Fruit fly (Drosophila melanogaster): Measurements from ENCODE around the gene CG5910.

Gene CG5910

dm6 chr3L:20410780-20411179, 31.4 kb upstream of the CG5910 start:
- TF ChIP-seq sage (GFP tag; optimal IDR thresholded peaks at IDR 0.05) (no peak), CG9705 (GFP tag; optimal IDR thresholded peaks at IDR 0.05) (no peak), dsf (GFP tag; optimal IDR thresholded peaks at IDR 0.05; ENCODE audit: borderline replicate concordance) (no peak), psq (GFP tag; optimal IDR thresholded peaks at IDR 0.05) (no peak), Myc (optimal IDR thresholded peaks at IDR 0.05) (peak; percentile 27), CrebA (GFP tag; optimal IDR thresholded peaks at IDR 0.05; ENCODE audit: borderline replicate concordance) (no peak), Mio (GFP tag; optimal IDR thresholded peaks at IDR 0.05) (no peak), woc (GFP tag; optimal IDR thresholded peaks at IDR 0.05) (no peak), br (GFP tag; optimal IDR thresholded peaks at IDR 0.05) (no peak), N (GFP tag; optimal IDR thresholded peaks at IDR 0.05) (peak; percentile 11), sv (GFP tag; optimal IDR thresholded peaks at IDR 0.05) (no peak), Jra (GFP tag; optimal IDR thresholded peaks at IDR 0.05) (no peak), CG32264 (GFP tag; optimal IDR thresholded peaks at IDR 0.05) (no peak), HLH106 (tag; optimal IDR thresholded peaks at IDR 0.05) (no peak), OdsH (GFP tag; optimal IDR thresholded peaks at IDR 0.05) (no peak), ey (GFP tag; optimal IDR thresholded peaks at IDR 0.05) (no peak), foxo (GFP tag; optimal IDR thresholded peaks at IDR 0.05) (no peak), rgr (GFP tag; optimal IDR thresholded peaks at IDR 0.05) (peak; percentile 7), Hr78 (GFP tag; optimal IDR thresholded peaks at IDR 0.05) (no peak), Sp1 (GFP tag; optimal IDR thresholded peaks at IDR 0.05) (no peak), Rel (GFP tag; optimal IDR thresholded peaks at IDR 0.05) (no peak), Rel (tag; optimal IDR thresholded peaks at IDR 0.05) (no peak), tai (GFP tag; optimal IDR thresholded peaks at IDR 0.05) (no peak), Hnf4 (GFP tag; optimal IDR thresholded peaks at IDR 0.05) (no peak), brk (GFP tag; optimal IDR thresholded peaks at IDR 0.05) (no peak), fru (GFP tag; optimal IDR thresholded peaks at IDR 0.05) (peak; percentile 2), Dfd (GFP tag; optimal IDR thresholded peaks at IDR 0.05) (no peak), Vsx2 (GFP tag; optimal IDR thresholded peaks at IDR 0.05; ENCODE audit: partially characterized antibody) (peak; percentile 93), dl (GFP tag; optimal IDR thresholded peaks at IDR 0.05; ENCODE audit: insufficient read depth in 1 of 2, partially characterized antibody in 2 of 2) (no peak), GATAd (GFP tag; optimal IDR thresholded peaks at IDR 0.05) (no peak), h (GFP tag; optimal IDR thresholded peaks at IDR 0.05) (no peak)

dm6 chr3L:20413304-20413703, 28.9 kb upstream of the CG5910 start, which contains the start of gene zye:
Gene zye (plus strand): TSS chr3L:20413604.
- TF ChIP-seq Abd-B (GFP tag; optimal IDR thresholded peaks at IDR 0.05) (no peak), fru (GFP tag; optimal IDR thresholded peaks at IDR 0.05) (no peak), brk (GFP tag; optimal IDR thresholded peaks at IDR 0.05) (no peak), lola (GFP tag; optimal IDR thresholded peaks at IDR 0.05) (no peak), Hr78 (GFP tag; optimal IDR thresholded peaks at IDR 0.05) (no peak), sage (GFP tag; optimal IDR thresholded peaks at IDR 0.05) (no peak), OdsH (GFP tag; optimal IDR thresholded peaks at IDR 0.05) (no peak), dmrt93B (GFP tag; optimal IDR thresholded peaks at IDR 0.05) (no peak), CG9705 (GFP tag; optimal IDR thresholded peaks at IDR 0.05) (no peak), pan (optimal IDR thresholded peaks at IDR 0.05) (no peak), dl (GFP tag; optimal IDR thresholded peaks at IDR 0.05; ENCODE audit: insufficient read depth in 1 of 2, partially characterized antibody in 2 of 2) (no peak), GATAd (GFP tag; optimal IDR thresholded peaks at IDR 0.05) (no peak), rgr (GFP tag; optimal IDR thresholded peaks at IDR 0.05) (no peak), HLH106 (tag; optimal IDR thresholded peaks at IDR 0.05) (no peak), woc (GFP tag; optimal IDR thresholded peaks at IDR 0.05) (no peak)

- TF ChIP-seq br (GFP tag; optimal IDR thresholded peaks at IDR 0.05) (no peak), ey (GFP tag; optimal IDR thresholded peaks at IDR 0.05) (no peak), usp (GFP tag; optimal IDR thresholded peaks at IDR 0.05) (no peak), CrebA (GFP tag; optimal IDR thresholded peaks at IDR 0.05; ENCODE audit: borderline replicate concordance) (no peak), Hr83 (GFP tag; optimal IDR thresholded peaks at IDR 0.05; ENCODE audit: poor library complexity, severe bottlenecking) (no peak), dmrt93B (GFP tag; optimal IDR thresholded peaks at IDR 0.05) (no peak), Mio (GFP tag; optimal IDR thresholded peaks at IDR 0.05) (no peak), Hnf4 (GFP tag; optimal IDR thresholded peaks at IDR 0.05) (no peak), Myc (optimal IDR thresholded peaks at IDR 0.05) (no peak), Dif (GFP tag; optimal IDR thresholded peaks at IDR 0.05; ENCODE audit: partially characterized antibody) (no peak), OdsH (GFP tag; optimal IDR thresholded peaks at IDR 0.05) (no peak), Sp1 (GFP tag; optimal IDR thresholded peaks at IDR 0.05) (no peak), rgr (GFP tag; optimal IDR thresholded peaks at IDR 0.05) (no peak), GATAd (GFP tag; optimal IDR thresholded peaks at IDR 0.05) (no peak), CG32264 (GFP tag; optimal IDR thresholded peaks at IDR 0.05) (no peak), dsf (GFP tag; optimal IDR thresholded peaks at IDR 0.05; ENCODE audit: borderline replicate concordance) (no peak)
Observed at dm6 chr3L:20425888-20426287, 16.3 kb upstream of the CG5910 start, which contains the start of gene CG5282. Gene CG5282 (minus strand): TSS chr3L:20426071.
